Worm (Caenorhabditis elegans) whole organism, early embryonic: Measurements from ENCODE around the gene C06A1.6.

Experiments used
- aly-1 ChIP-seq: sonication (generic microtip); optimal IDR thresholded peaks from 2 replicates; lab custom pipeline; 2016; ENCODE audit warnings: missing genetic modification characterization, missing compliant biosample characterization
- ama-1 ChIP-seq: fragments of 150-350 bp; optimal IDR thresholded peaks from 2 replicates; lab custom pipeline; 2014
- hnd-1 ChIP-seq: sonication (generic microtip); optimal IDR thresholded peaks from 2 replicates; lab custom pipeline; 2016; ENCODE audit warnings: missing genetic modification characterization, missing compliant biosample characterization
- pes-1 ChIP-seq: fragments of 200-800 bp; sonication (Bioruptor generic); IDR thresholded peaks from 2 replicates; pipeline ENCODE4 v1.3.6; 2022; ENCODE audit warnings: missing genetic modification reagents, missing genetic modification characterization, missing compliant biosample characterization
- tbx-11 ChIP-seq: fragments of 200-800 bp; sonication (Bioruptor generic); IDR thresholded peaks from 2 replicates; pipeline ENCODE4 v1.3.6; 2022; ENCODE audit warnings: missing genetic modification characterization, missing compliant biosample characterization
- tbx-37 ChIP-seq: fragments of 200-800 bp; sonication (Bioruptor generic); conservative IDR thresholded peaks from 2 replicates; pipeline ENCODE4 v1.3.6; 2022; ENCODE audit warnings: missing genetic modification reagents, missing genetic modification characterization, missing compliant biosample characterization

- TF ChIP-seq ama-1 (lab: Kevin White, UChicago) = peak; percentile 74
- no peak for TF ChIP-seq tbx-11 (GFP tag; lab: Robert Waterston, UW)
- no peak for TF ChIP-seq hnd-1 (tag; lab: Kevin White, UChicago)
- no peak for TF ChIP-seq aly-1 (tag; lab: Kevin White, UChicago)
- TF ChIP-seq tbx-37 (GFP tag; lab: Robert Waterston, UW) = no peak
- 0 out of 2 replicates have a peak, but pooled peaks have one; percentile 7 for TF ChIP-seq pes-1
Observed at ce11 chrII:10542654-10543456, 21.6 kb downstream of the C06A1.6 start.
